Worm (Caenorhabditis elegans) whole organism, L4 larva: ENCODE data around the gene dnj-15.
"Not testable (repeated sequence)": the region's sequence is repeated elsewhere in the genome, so short reads cannot be mapped to it uniquely, and the experiment has no call there.

Experiments used
- D1046.2 ChIP-seq: fragments of 200-800 bp; sonication (Bioruptor generic); IDR thresholded peaks from 2 replicates; pipeline ENCODE4 v1.3.6; 2022; ENCODE audit warnings: missing genetic modification characterization, missing compliant biosample characterization
- F49E8.2 ChIP-seq: sonication (generic microtip); optimal IDR thresholded peaks from 2 replicates; lab custom pipeline; 2016; ENCODE audit warnings: missing compliant biosample characterization, mild to moderate bottlenecking, missing genetic modification characterization, borderline replicate concordance
- T26A8.4 ChIP-seq: fragments of 200-800 bp; sonication (Bioruptor generic); IDR thresholded peaks from 2 replicates; pipeline ENCODE4 v1.3.6; 2022; ENCODE audit warnings: missing genetic modification characterization, missing compliant biosample characterization
- Y48G9A.11 ChIP-seq: fragments of 200-800 bp; sonication (Bioruptor generic); IDR thresholded peaks from 2 replicates; pipeline ENCODE4 v1.3.6; 2022; ENCODE audit warnings: missing genetic modification reagents, missing genetic modification characterization, missing compliant biosample characterization
- ZK337.2 ChIP-seq: fragments of 200-800 bp; sonication (Bioruptor generic); IDR thresholded peaks from 2 replicates; pipeline ENCODE4 v1.3.6; 2022; ENCODE audit warnings: missing genetic modification reagents, missing genetic modification characterization, missing compliant biosample characterization
- arid-1 ChIP-seq: fragments of 200-800 bp; sonication (Bioruptor generic); conservative IDR thresholded peaks from 2 replicates; pipeline ENCODE4 v1.3.6; 2022; ENCODE audit warnings: missing genetic modification reagents, missing genetic modification characterization, missing compliant biosample characterization
- ceh-20 ChIP-seq: fragments of 200-800 bp; sonication (Bioruptor generic); IDR thresholded peaks from 2 replicates; pipeline ENCODE4 v1.3.6; 2022; ENCODE audit warnings: missing genetic modification reagents, missing genetic modification characterization, missing compliant biosample characterization
- ctbp-1 ChIP-seq: fragments of 200-800 bp; sonication (Bioruptor generic); IDR thresholded peaks from 2 replicates; pipeline ENCODE4 v1.3.6; 2022; ENCODE audit warnings: missing genetic modification reagents, missing genetic modification characterization, missing compliant biosample characterization
- daf-8 ChIP-seq: fragments of 200-800 bp; sonication (Bioruptor generic); IDR thresholded peaks from 2 replicates; pipeline ENCODE4 v1.3.6; 2022; ENCODE audit warnings: missing genetic modification characterization, missing compliant biosample characterization
- dmd-6 ChIP-seq: fragments of 200-800 bp; sonication (Bioruptor generic); IDR thresholded peaks from 2 replicates; pipeline ENCODE4 v1.3.6; 2022; ENCODE audit warnings: missing genetic modification reagents, missing genetic modification characterization, missing compliant biosample characterization
- dmd-8 ChIP-seq: fragments of 200-800 bp; sonication (Bioruptor generic); IDR thresholded peaks from 2 replicates; pipeline ENCODE4 v1.3.6; 2022; ENCODE audit warnings: missing genetic modification characterization, missing compliant biosample characterization
- dmd-9 ChIP-seq: fragments of 200-800 bp; sonication (Bioruptor generic); IDR thresholded peaks from 2 replicates; pipeline ENCODE4 v1.3.6; 2022; ENCODE audit warnings: missing genetic modification reagents, missing genetic modification characterization, missing compliant biosample characterization
- dpl-1 ChIP-seq: fragments of 150-350 bp; optimal IDR thresholded peaks from 2 replicates; lab custom pipeline; 2014; ENCODE audit warnings: missing biosample characterization, missing genetic modification reagents, missing genetic modification characterization
- egl-43 ChIP-seq: fragments of 200-800 bp; sonication (Bioruptor generic); IDR thresholded peaks from 2 replicates; pipeline ENCODE4 v1.3.6; 2022; ENCODE audit warnings: missing genetic modification reagents, missing genetic modification characterization, missing compliant biosample characterization
- hlh-11 ChIP-seq: fragments of 200-800 bp; sonication (Bioruptor generic); optimal IDR thresholded peaks from 2 replicates; lab custom pipeline; 2018; ENCODE audit warnings: mild to moderate bottlenecking, missing genetic modification characterization, missing compliant biosample characterization
- hmg-1.1 ChIP-seq: fragments of 200-800 bp; sonication (Bioruptor generic); IDR thresholded peaks from 2 replicates; pipeline ENCODE4 v1.3.6; 2022; ENCODE audit warnings: missing genetic modification reagents, missing genetic modification characterization, missing compliant biosample characterization
- lin-1 ChIP-seq: fragments of 200-800 bp; sonication (Bioruptor generic); IDR thresholded peaks from 2 replicates; pipeline ENCODE4 v1.3.6; 2022; ENCODE audit warnings: missing genetic modification reagents, missing genetic modification characterization, missing compliant biosample characterization
- lin-29 ChIP-seq: fragments of 200-800 bp; sonication (Bioruptor generic); IDR thresholded peaks from 2 replicates; pipeline ENCODE4 v1.3.6; 2022; ENCODE audit warnings: missing genetic modification reagents, missing genetic modification characterization, missing compliant biosample characterization
- lin-38 ChIP-seq: fragments of 200-800 bp; sonication (Bioruptor generic); IDR thresholded peaks from 2 replicates; pipeline ENCODE4 v1.3.6; 2022; ENCODE audit warnings: missing genetic modification reagents, missing genetic modification characterization, missing compliant biosample characterization
- lsy-2 ChIP-seq, 2 experiments: fragments of 150-350 bp in 1 of 2; sonication (generic microtip) in 1 of 2; optimal IDR thresholded peaks; 2 replicates each; lab custom pipeline; 2014 to 2017; ENCODE audit warnings: missing biosample characterization in 2 of 2, missing genetic modification characterization in 2 of 2
- madf-5 ChIP-seq, 2 experiments: fragments of 200-800 bp; sonication (Bioruptor generic); IDR thresholded peaks; 2 replicates each; pipeline ENCODE4 v1.3.6; 2022; ENCODE audit warnings: missing compliant biosample characterization in 2 of 2, missing genetic modification characterization in 2 of 2
- madf-9 ChIP-seq: fragments of 200-800 bp; sonication (Bioruptor generic); conservative IDR thresholded peaks from 2 replicates; pipeline ENCODE4 v1.3.6; 2022; ENCODE audit warnings: missing genetic modification reagents, missing genetic modification characterization, missing compliant biosample characterization
- mdt-29 ChIP-seq: fragments of 200-800 bp; sonication (Bioruptor generic); IDR thresholded peaks from 2 replicates; pipeline ENCODE4 v1.3.6; 2022; ENCODE audit warnings: missing genetic modification reagents, missing genetic modification characterization, missing compliant biosample characterization
- mes-2 ChIP-seq: sonication (generic microtip); optimal IDR thresholded peaks from 2 replicates; lab custom pipeline; 2016; ENCODE audit warnings: missing genotype, mild to moderate bottlenecking, missing genetic modification characterization, missing compliant biosample characterization; ENCODE audit not compliant: poor library complexity, severe bottlenecking
- mxl-2 ChIP-seq: fragments of 200-800 bp; sonication (Bioruptor generic); conservative IDR thresholded peaks from 2 replicates; pipeline ENCODE4 v1.3.6; 2022; ENCODE audit warnings: missing genetic modification reagents, missing genetic modification characterization, missing compliant biosample characterization
- nhr-41 ChIP-seq: fragments of 200-800 bp; sonication (Bioruptor generic); IDR thresholded peaks from 2 replicates; pipeline ENCODE4 v1.3.6; 2022; ENCODE audit warnings: missing genetic modification reagents, missing genetic modification characterization, missing compliant biosample characterization
- nhr-42 ChIP-seq: fragments of 200-800 bp; sonication (Bioruptor generic); IDR thresholded peaks from 2 replicates; pipeline ENCODE4 v1.3.6; 2022; ENCODE audit warnings: missing genetic modification characterization, missing compliant biosample characterization
- pha-4 ChIP-seq, 2 experiments: fragments of 150-350 bp in 1 of 2; fragments of 200-800 bp in 1 of 2; sonication (Bioruptor generic) in 1 of 2; IDR thresholded peaks in 1 of 2; optimal IDR thresholded peaks in 1 of 2; 2 replicates each; pipeline versions ENCODE4 v1.3.6 to Lab custom; 2014 to 2022; ENCODE audit warnings: missing genetic modification characterization in 2 of 2, missing genetic modification reagents in 2 of 2, missing biosample characterization in 1 of 2, missing compliant biosample characterization in 1 of 2
- php-3 ChIP-seq: fragments of 200-800 bp; sonication (Bioruptor generic); IDR thresholded peaks from 2 replicates; pipeline ENCODE4 v1.3.6; 2022; ENCODE audit warnings: missing genetic modification reagents, missing genetic modification characterization, missing compliant biosample characterization
- rbr-2 ChIP-seq: sonication (generic microtip); optimal IDR thresholded peaks from 2 replicates; lab custom pipeline; 2016; ENCODE audit warnings: missing genotype, missing genetic modification characterization, missing compliant biosample characterization
- saeg-2 ChIP-seq: fragments of 200-800 bp; sonication (Bioruptor generic); IDR thresholded peaks from 2 replicates; pipeline ENCODE4 v1.3.6; 2022; ENCODE audit warnings: missing genetic modification reagents, missing genetic modification characterization, missing compliant biosample characterization
- set-16 ChIP-seq: fragments of 200-800 bp; sonication (Bioruptor generic); IDR thresholded peaks from 2 replicates; pipeline ENCODE4 v1.3.6; 2022; ENCODE audit warnings: missing genetic modification reagents, missing genetic modification characterization, missing compliant biosample characterization
- tra-1 ChIP-seq: fragments of 200-800 bp; sonication (Bioruptor generic); IDR thresholded peaks from 2 replicates; pipeline ENCODE4 v1.3.6; 2022; ENCODE audit warnings: missing genetic modification reagents, missing genetic modification characterization, missing compliant biosample characterization
- vab-7 ChIP-seq: fragments of 200-800 bp; sonication (Bioruptor generic); IDR thresholded peaks from 2 replicates; pipeline ENCODE4 v1.3.6; 2022; ENCODE audit warnings: missing genetic modification reagents, missing genetic modification characterization, missing compliant biosample characterization
- zfp-3 ChIP-seq: fragments of 200-800 bp; sonication (Bioruptor generic); conservative IDR thresholded peaks from 2 replicates; pipeline ENCODE4 v1.3.6; 2022; ENCODE audit warnings: missing genetic modification reagents, missing genetic modification characterization, missing compliant biosample characterization

dnj-15 gene

DNA sequence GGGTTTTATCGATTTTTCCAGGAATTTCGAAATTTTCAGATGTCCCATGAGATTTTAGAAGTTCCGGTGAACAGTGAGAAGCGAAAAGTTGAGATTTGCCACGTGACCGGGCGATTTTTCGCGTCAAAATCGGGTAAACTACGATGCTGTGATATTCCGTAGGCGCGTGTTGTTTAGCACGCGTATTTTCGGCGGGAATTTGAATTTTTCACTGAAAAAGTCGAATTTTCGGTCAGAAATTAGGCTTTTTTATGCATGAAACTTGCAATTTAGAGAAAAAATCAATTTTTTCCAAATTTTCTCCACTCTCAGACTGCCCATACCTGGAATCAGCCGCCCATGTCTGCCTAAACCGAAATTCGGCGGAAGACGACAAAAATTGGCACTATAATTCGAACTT lies 2.2 kb downstream of the dnj-15 start, which contains the start of gene tsen-34:
Gene tsen-34 (plus strand): TSS at position 34 of the 400 bp plus-strand sequence.
- TF ChIP-seq Y48G9A.11 (GFP tag; lab: Robert Waterston, UW) (0 out of 2 replicates have a peak, but pooled peaks have one; percentile 19), F49E8.2 (tag; lab: Kevin White, UChicago) (no peak)

DNA sequence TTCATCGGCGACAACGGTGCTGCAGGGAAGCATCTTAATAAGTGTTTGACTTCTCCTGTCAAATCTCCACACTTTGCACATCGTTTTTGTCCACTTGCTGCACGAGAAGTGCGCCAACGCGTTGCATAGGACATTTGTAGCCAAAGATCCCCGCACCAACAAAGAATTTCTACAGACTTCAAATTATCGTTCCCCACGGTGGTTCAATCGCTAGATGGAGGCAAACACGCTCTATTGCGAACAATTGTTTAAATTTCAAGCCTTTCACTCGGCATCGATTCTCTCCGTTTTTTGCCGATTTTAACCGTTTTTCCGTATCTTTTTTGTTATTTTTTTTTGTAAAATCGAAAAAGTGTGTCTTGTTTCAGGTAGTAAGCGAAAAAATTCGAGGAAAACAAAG lies 3.8 kb downstream of the dnj-15 start:
- TF ChIP-seq hmg-1.1 (GFP tag; lab: Robert Waterston, UW) (0 out of 2 replicates have a peak, but pooled peaks have one; percentile 25), lin-38 (GFP tag; lab: Robert Waterston, UW) (peak; percentile 87)

DNA sequence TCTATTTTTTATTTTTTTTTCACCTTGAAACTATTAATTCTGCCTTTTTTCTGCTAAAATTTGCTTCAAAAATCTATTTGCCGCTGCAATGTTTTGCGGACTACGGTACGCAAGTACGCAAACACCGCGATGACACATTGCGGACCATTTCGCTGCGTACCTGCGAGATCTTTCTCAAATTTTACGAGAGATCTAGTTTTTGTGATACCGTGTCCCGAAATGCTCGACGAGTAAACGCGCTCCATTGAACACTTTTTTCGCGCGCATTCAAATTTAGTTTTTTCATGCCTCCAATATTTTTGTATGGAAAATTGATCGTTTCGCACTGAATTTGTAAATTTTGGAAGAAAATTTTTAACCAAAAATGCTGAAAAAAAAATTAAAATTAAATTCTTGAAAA lies 8.6 kb downstream of the dnj-15 start:
- TF ChIP-seq lin-38 (GFP tag; lab: Robert Waterston, UW) (peak; percentile 100), lin-1 (GFP tag; lab: Robert Waterston, UW) (0 out of 2 replicates have a peak, but pooled peaks have one; percentile 43), ctbp-1 (GFP tag; lab: Robert Waterston, UW) (peak; percentile 92), daf-8 (GFP tag; lab: Robert Waterston, UW) (peak; percentile 82; the same call in 1 of the 2 replicates), Y48G9A.11 (GFP tag; lab: Robert Waterston, UW) (peak; percentile 70), madf-5 (GFP tag; IDR thresholded peaks at IDR 0.05; lab: Robert Waterston, UW) (peak in 1 of 2 experiments; percentile 88; a peak in 2 of 4 replicates), lsy-2 (tag; optimal IDR thresholded peaks at IDR 0.05; lab: Kevin White, UChicago) (peak; percentile 28 to 77), lin-29 (GFP tag; lab: Robert Waterston, UW) (peak; percentile 98), dmd-6 (GFP tag; lab: Robert Waterston, UW) (peak; percentile 95), pha-4 (GFP tag; IDR thresholded peaks at IDR 0.05; lab: Robert Waterston, UW) (peak; percentile 85), saeg-2 (GFP tag; lab: Robert Waterston, UW) (peak; percentile 88), rbr-2 (tag; lab: Kevin White, UChicago) (peak; percentile 32), mdt-29 (GFP tag; lab: Robert Waterston, UW) (peak; percentile 83), D1046.2 (GFP tag; lab: Robert Waterston, UW) (peak; percentile 96), madf-9 (GFP tag; lab: Robert Waterston, UW) (peak; percentile 83), mes-2 (tag; lab: Kevin White, UChicago) (peak; percentile 53), nhr-41 (0 out of 2 replicates have a peak, but pooled peaks have one; percentile 30), egl-43 (peak; percentile 95), set-16 (peak; percentile 51; the same call in 1 of the 2 replicates), ZK337.2 (GFP tag; lab: Robert Waterston, UW) (peak; percentile 82), dmd-9 (GFP tag; lab: Robert Waterston, UW) (peak; percentile 95), tra-1 (GFP tag; lab: Robert Waterston, UW) (peak; percentile 95), dmd-8 (GFP tag; lab: Robert Waterston, UW) (0 out of 2 replicates have a peak, but pooled peaks have one; percentile 12), T26A8.4 (GFP tag; lab: Robert Waterston, UW) (peak; percentile 96), hmg-1.1 (GFP tag; lab: Robert Waterston, UW) (peak; percentile 98), mxl-2 (GFP tag; lab: Robert Waterston, UW) (0 out of 2 replicates have a peak, but pooled peaks have one; percentile 14), hlh-11 (tag; lab: Kevin White, UChicago) (peak; percentile 3), arid-1 (GFP tag; lab: Robert Waterston, UW) (peak; percentile 84), php-3 (GFP tag; lab: Robert Waterston, UW) (peak; percentile 92), zfp-3 (GFP tag; lab: Robert Waterston, UW) (peak; percentile 93), ceh-20 (peak; percentile 98), dpl-1 (GFP tag; lab: Kevin White, UChicago) (peak; percentile 33), nhr-42 (GFP tag; lab: Robert Waterston, UW) (peak; percentile 97), vab-7 (peak; percentile 81)
- TF ChIP-seq pha-4 (tag; optimal IDR thresholded peaks at IDR 0.05; lab: Kevin White, UChicago): not testable (repeated sequence)
